Fruit fly (Drosophila melanogaster) whole organism, embryonic: ENCODE measurements around the gene CG17105.

Source experiments
- CG10431 ChIP-seq: fragments of 200-800 bp; sonication (Bioruptor generic); optimal IDR thresholded peaks from 3 replicates; lab custom pipeline; 2018; ENCODE audit warnings: missing biosample characterization, mild to moderate bottlenecking, missing genetic modification characterization
- CG11560 ChIP-seq: fragments of 200-800 bp; sonication (Bioruptor generic); IDR thresholded peaks from 3 replicates; pipeline ENCODE4 v1.3.6; 2022; ENCODE audit warnings: missing biosample characterization, missing genetic modification characterization
- CG12744 ChIP-seq: fragments of 200-800 bp; sonication (Bioruptor generic); optimal IDR thresholded peaks from 2 replicates; lab custom pipeline; 2016; ENCODE audit warnings: missing biosample characterization, missing genetic modification characterization
- CG13424 ChIP-seq: fragments of 200-800 bp; sonication (Bioruptor generic); optimal IDR thresholded peaks from 2 replicates; lab custom pipeline; 2019; ENCODE audit warnings: missing biosample characterization, mild to moderate bottlenecking, missing genetic modification characterization, moderate library complexity
- CG14710 ChIP-seq: fragments of 200-800 bp; sonication (Bioruptor generic); optimal IDR thresholded peaks from 3 replicates; lab custom pipeline; 2019; ENCODE audit warnings: missing biosample characterization, mild to moderate bottlenecking, missing genetic modification characterization, moderate library complexity
- CG14965 ChIP-seq: fragments of 200-800 bp; sonication (Bioruptor generic); optimal IDR thresholded peaks from 2 replicates; lab custom pipeline; 2016; ENCODE audit warnings: missing biosample characterization, missing genetic modification characterization, borderline replicate concordance
- CG15011 ChIP-seq: fragments of 200-800 bp; sonication (Bioruptor generic); optimal IDR thresholded peaks from 3 replicates; lab custom pipeline; 2018; ENCODE audit warnings: missing biosample characterization, mild to moderate bottlenecking, missing genetic modification characterization
- CG18011 ChIP-seq: fragments of 200-800 bp; sonication (Bioruptor generic); optimal IDR thresholded peaks from 2 replicates; lab custom pipeline; 2017; ENCODE audit warnings: missing biosample characterization, missing genetic modification characterization, mild to moderate bottlenecking, moderate library complexity, missing genotype
- CG1832 ChIP-seq: fragments of 200-800 bp; sonication (Bioruptor generic); optimal IDR thresholded peaks from 2 replicates; lab custom pipeline; 2017; ENCODE audit warnings: missing biosample characterization, mild to moderate bottlenecking, missing genetic modification characterization, inconsistent platforms
- CG18476 ChIP-seq: fragments of 200-800 bp; sonication (Bioruptor generic); optimal IDR thresholded peaks from 2 replicates; lab custom pipeline; 2016; ENCODE audit warnings: missing biosample characterization, mild to moderate bottlenecking, missing genetic modification characterization
- CG18619 ChIP-seq: fragments of 200-800 bp; sonication (Bioruptor generic); optimal IDR thresholded peaks from 3 replicates; lab custom pipeline; 2017; ENCODE audit warnings: missing biosample characterization, mild to moderate bottlenecking, missing genetic modification characterization
- CG31365 ChIP-seq: fragments of 200-800 bp; sonication (Bioruptor generic); optimal IDR thresholded peaks from 2 replicates; lab custom pipeline; 2018; ENCODE audit warnings: missing biosample characterization, mild to moderate bottlenecking, missing genetic modification characterization
- CG31441 ChIP-seq: fragments of 200-800 bp; sonication (Bioruptor generic); IDR thresholded peaks from 2 replicates; pipeline ENCODE4 v1.3.6; 2022; ENCODE audit warnings: missing biosample characterization, missing genetic modification characterization
- CG3163 ChIP-seq: fragments of 200-800 bp; sonication (Bioruptor generic); optimal IDR thresholded peaks from 3 replicates; lab custom pipeline; 2016; ENCODE audit warnings: missing biosample characterization, missing genetic modification characterization
- CG3281 ChIP-seq: fragments of 200-800 bp; sonication (Bioruptor generic); optimal IDR thresholded peaks from 3 replicates; lab custom pipeline; 2017; ENCODE audit warnings: missing biosample characterization, mild to moderate bottlenecking, missing genetic modification characterization
- CG33557 ChIP-seq: fragments of 200-800 bp; sonication (Bioruptor generic); optimal IDR thresholded peaks from 2 replicates; lab custom pipeline; 2019; ENCODE audit warnings: missing biosample characterization, mild to moderate bottlenecking, missing genetic modification characterization, moderate library complexity
- CG4730 ChIP-seq: fragments of 200-800 bp; sonication (Bioruptor generic); IDR thresholded peaks from 2 replicates; pipeline ENCODE4 v1.3.6; 2022; ENCODE audit warnings: missing biosample characterization, missing genetic modification characterization
- CG4820 ChIP-seq: fragments of 200-800 bp; sonication (Bioruptor generic); optimal IDR thresholded peaks from 3 replicates; lab custom pipeline; 2016; ENCODE audit warnings: missing biosample characterization, missing genetic modification characterization
- CG6791 ChIP-seq: fragments of 200-800 bp; sonication (Bioruptor generic); IDR thresholded peaks from 3 replicates; pipeline ENCODE4 v1.3.6; 2022; ENCODE audit warnings: missing biosample characterization, missing genetic modification characterization; ENCODE audit not compliant: partially characterized antibody
- CG6854 ChIP-seq: fragments of 200-800 bp; sonication (Bioruptor generic); optimal IDR thresholded peaks from 3 replicates; lab custom pipeline; 2017; ENCODE audit warnings: missing biosample characterization, mild to moderate bottlenecking, missing genetic modification characterization
- CG7839 ChIP-seq: fragments of 200-800 bp; sonication (Bioruptor generic); optimal IDR thresholded peaks from 3 replicates; lab custom pipeline; 2018; ENCODE audit warnings: missing biosample characterization, mild to moderate bottlenecking, missing genetic modification characterization, moderate library complexity
- CG8388 ChIP-seq: fragments of 200-800 bp; sonication (Bioruptor generic); optimal IDR thresholded peaks from 2 replicates; lab custom pipeline; 2019; ENCODE audit warnings: missing biosample characterization, mild to moderate bottlenecking, missing genetic modification characterization, moderate library complexity
- CG9215 ChIP-seq: fragments of 200-800 bp; sonication (Bioruptor generic); IDR thresholded peaks from 2 replicates; pipeline ENCODE4 v1.3.6; 2022; ENCODE audit warnings: missing biosample characterization, missing genetic modification characterization
- CG9797 ChIP-seq: fragments of 200-800 bp; sonication (Bioruptor generic); optimal IDR thresholded peaks from 3 replicates; lab custom pipeline; 2018; ENCODE audit warnings: missing biosample characterization, mild to moderate bottlenecking, missing genetic modification characterization
- CG9876 ChIP-seq: fragments of 200-800 bp; sonication (Bioruptor generic); optimal IDR thresholded peaks from 2 replicates; lab custom pipeline; 2016; ENCODE audit warnings: missing biosample characterization, missing genetic modification characterization
- CG9932 ChIP-seq: fragments of 200-800 bp; sonication (Bioruptor generic); IDR thresholded peaks from 2 replicates; pipeline ENCODE4 v1.3.6; 2022; ENCODE audit warnings: missing biosample characterization, missing genetic modification characterization
- Doc2 ChIP-seq: fragments of 200-800 bp; sonication (Bioruptor generic); IDR thresholded peaks from 2 replicates; pipeline ENCODE4 v1.3.6; 2022; ENCODE audit warnings: missing biosample characterization, missing genetic modification characterization
- Drgx ChIP-seq: fragments of 200-800 bp; sonication (Bioruptor generic); IDR thresholded peaks from 2 replicates; pipeline ENCODE4 v1.3.6; 2022; ENCODE audit warnings: missing biosample characterization, missing genetic modification characterization
- ERR ChIP-seq: fragments of 200-800 bp; sonication (Bioruptor generic); optimal IDR thresholded peaks from 2 replicates; lab custom pipeline; 2016; ENCODE audit warnings: missing biosample characterization, missing genetic modification characterization
- Elba2 ChIP-seq: fragments of 200-800 bp; sonication (Bioruptor generic); optimal IDR thresholded peaks from 3 replicates; lab custom pipeline; 2016; ENCODE audit warnings: missing biosample characterization, missing genetic modification characterization
- Ets65A ChIP-seq: fragments of 200-800 bp; sonication (Bioruptor generic); peaks from one replicate; lab custom pipeline; 2016; ENCODE audit warnings: missing biosample characterization, missing genetic modification characterization
- HmgZ ChIP-seq: fragments of 200-800 bp; sonication (Bioruptor generic); optimal IDR thresholded peaks from 2 replicates; lab custom pipeline; 2018; ENCODE audit warnings: missing biosample characterization, mild to moderate bottlenecking, missing genetic modification characterization
- Hmr ChIP-seq: fragments of 200-800 bp; sonication (Bioruptor generic); optimal IDR thresholded peaks from 3 replicates; lab custom pipeline; 2017; ENCODE audit warnings: mild to moderate bottlenecking, missing biosample characterization, missing genetic modification reagents, missing genetic modification characterization
- Sry-β ChIP-seq: fragments of 200-800 bp; sonication (Bioruptor generic); optimal IDR thresholded peaks from 2 replicates; lab custom pipeline; 2018; ENCODE audit warnings: missing biosample characterization, mild to moderate bottlenecking, missing genetic modification characterization, moderate library complexity
- YL-1 ChIP-seq: fragments of 200-800 bp; sonication (Bioruptor generic); optimal IDR thresholded peaks from 3 replicates; lab custom pipeline; 2017; ENCODE audit warnings: missing biosample characterization, mild to moderate bottlenecking, missing genetic modification characterization
- ab ChIP-seq: fragments of 200-800 bp; sonication (Bioruptor generic); optimal IDR thresholded peaks from 2 replicates; lab custom pipeline; 2016; ENCODE audit warnings: missing biosample characterization, missing genetic modification characterization
- ato ChIP-seq: fragments of 200-800 bp; sonication (Bioruptor generic); IDR thresholded peaks from 2 replicates; pipeline ENCODE4 v1.3.6; 2022; ENCODE audit warnings: missing biosample characterization, missing genetic modification characterization; ENCODE audit not compliant: partially characterized antibody
- chinmo ChIP-seq: fragments of 200-800 bp; sonication (Bioruptor generic); IDR thresholded peaks from 4 replicates; pipeline ENCODE4 v1.3.6; 2022; ENCODE audit warnings: missing biosample characterization, missing genetic modification characterization; ENCODE audit not compliant: partially characterized antibody
- esg ChIP-seq: fragments of 200-800 bp; sonication (Bioruptor generic); conservative IDR thresholded peaks from 2 replicates; pipeline ENCODE4 v1.3.6; 2022; ENCODE audit warnings: missing biosample characterization, missing genetic modification characterization
- fd64A ChIP-seq: fragments of 200-800 bp; sonication (Bioruptor generic); optimal IDR thresholded peaks from 3 replicates; lab custom pipeline; 2018; ENCODE audit warnings: missing biosample characterization, mild to moderate bottlenecking, missing genetic modification characterization
- gem ChIP-seq: fragments of 200-800 bp; sonication (Bioruptor generic); optimal IDR thresholded peaks from 2 replicates; lab custom pipeline; 2019; ENCODE audit warnings: missing biosample characterization, mild to moderate bottlenecking, missing genetic modification characterization, moderate library complexity
- h ChIP-seq: fragments of >200 bp; optimal IDR thresholded peaks from 2 replicates; lab custom pipeline; 2017
- hth ChIP-seq: fragments of >200 bp; optimal IDR thresholded peaks from 2 replicates; lab custom pipeline; 2017; ENCODE audit warnings: inconsistent platforms
- lilli ChIP-seq: fragments of 200-800 bp; sonication (Bioruptor generic); optimal IDR thresholded peaks from 3 replicates; lab custom pipeline; 2016; ENCODE audit warnings: missing biosample characterization, missing genetic modification characterization
- mld ChIP-seq: fragments of 200-800 bp; sonication (Bioruptor generic); IDR thresholded peaks from 3 replicates; pipeline ENCODE4 v1.3.6; 2022; ENCODE audit warnings: missing biosample characterization, missing genetic modification characterization; ENCODE audit not compliant: partially characterized antibody
- pan ChIP-seq, 4 experiments: fragments of >200 bp in 3 of 4; fragments of 200-800 bp in 1 of 4; sonication (Bioruptor generic) in 1 of 4; optimal IDR thresholded peaks in 3 of 4; IDR thresholded peaks in 1 of 4; 2 replicates each; pipeline versions ENCODE4 v1.3.6 to Lab custom; 2017 to 2022; ENCODE audit warnings: missing biosample characterization in 2 of 4, missing genetic modification characterization in 2 of 4, mixed read lengths in 1 of 4
- pzg ChIP-seq: fragments of 200-800 bp; sonication (Bioruptor generic); optimal IDR thresholded peaks from 3 replicates; lab custom pipeline; 2018; ENCODE audit warnings: missing biosample characterization, mild to moderate bottlenecking, missing genetic modification characterization, moderate library complexity
- salm ChIP-seq: fragments of 200-800 bp; sonication (Bioruptor generic); optimal IDR thresholded peaks from 2 replicates; lab custom pipeline; 2018; ENCODE audit warnings: missing biosample characterization, mild to moderate bottlenecking, missing genetic modification characterization
- sima ChIP-seq: fragments of 200-800 bp; sonication (Bioruptor generic); optimal IDR thresholded peaks from 2 replicates; lab custom pipeline; 2016; ENCODE audit warnings: missing biosample characterization, missing genetic modification characterization
- ssp ChIP-seq: fragments of 200-800 bp; sonication (Bioruptor generic); IDR thresholded peaks from 2 replicates; pipeline ENCODE4 v1.3.6; 2022; ENCODE audit warnings: missing biosample characterization, missing genetic modification characterization
- trh ChIP-seq: fragments of 200-800 bp; sonication (Bioruptor generic); optimal IDR thresholded peaks from 2 replicates; lab custom pipeline; 2016; ENCODE audit warnings: missing biosample characterization, missing genetic modification characterization

The CG17105 gene

dm6 chr2L:10728751-10729150, 47.9 kb downstream of the CG17105 start, which contains the start of gene CG6443 (continued):
- TF ChIP-seq chinmo (GFP tag; lab: Robert Waterston, UW): 0 out of 4 replicates have a peak, but pooled peaks have one; percentile 10
- no peak for TF ChIP-seq CG15011
- no peak for TF ChIP-seq CG18011 (GFP tag; lab: Kevin White, UChicago)
- no peak for TF ChIP-seq salm (tag; lab: Kevin White, UChicago)
- TF ChIP-seq esg: no peak
- TF ChIP-seq ssp (GFP tag; lab: Robert Waterston, UW): no peak
- TF ChIP-seq CG8388: no peak
- no peak for TF ChIP-seq trh (GFP tag; lab: Kevin White, UChicago)
- peak; percentile 3 for TF ChIP-seq YL-1 (GFP tag; lab: Kevin White, UChicago)
- TF ChIP-seq fd64A (GFP tag; lab: Kevin White, UChicago): no peak
- TF ChIP-seq CG14710 (tag; lab: Kevin White, UChicago): peak; percentile 19
- TF ChIP-seq CG10431: no peak
- no peak for TF ChIP-seq lilli
- TF ChIP-seq h: no peak
- no peak for TF ChIP-seq CG4730 (GFP tag; lab: Robert Waterston, UW)
- no peak for TF ChIP-seq gem
- TF ChIP-seq mld (GFP tag; lab: Robert Waterston, UW): no peak
- no peak for TF ChIP-seq CG33557
- TF ChIP-seq HmgZ (tag; lab: Kevin White, UChicago): peak; percentile 1
- TF ChIP-seq pzg: peak; percentile 73
- no peak for TF ChIP-seq CG14965 (GFP tag; lab: Kevin White, UChicago)
- no peak for TF ChIP-seq ERR
- TF ChIP-seq Elba2 (GFP tag; lab: Kevin White, UChicago): no peak
- TF ChIP-seq CG1832: no peak
- TF ChIP-seq ato (GFP tag; lab: Robert Waterston, UW): no peak
- TF ChIP-seq CG12744 (GFP tag; lab: Kevin White, UChicago): no peak
- no peak for TF ChIP-seq CG9876 (GFP tag; lab: Kevin White, UChicago)
- no peak for TF ChIP-seq Drgx (GFP tag; lab: Robert Waterston, UW)
- TF ChIP-seq CG4820: no peak
- TF ChIP-seq Ets65A (GFP tag; lab: Kevin White, UChicago): no peak
- no peak for TF ChIP-seq CG6854 (GFP tag; lab: Kevin White, UChicago)
- TF ChIP-seq CG11560 (tag; lab: Robert Waterston, UW): peak; percentile 97
- no peak for TF ChIP-seq Sry-β
- no peak for TF ChIP-seq CG3281 (GFP tag; lab: Kevin White, UChicago)
- no peak for TF ChIP-seq pan (optimal IDR thresholded peaks at IDR 0.05; lab: Kevin White, UChicago)
- no peak for TF ChIP-seq pan (GFP tag; optimal IDR thresholded peaks at IDR 0.05 in 1 of 2, IDR thresholded peaks at IDR 0.05 in 1 of 2)
- no peak for TF ChIP-seq ab (GFP tag; lab: Kevin White, UChicago)
- TF ChIP-seq CG6791 (GFP tag; lab: Robert Waterston, UW): peak; percentile 74
- TF ChIP-seq CG3163 (GFP tag; lab: Kevin White, UChicago): no peak
- no peak for TF ChIP-seq CG31365 (tag; lab: Kevin White, UChicago)
- TF ChIP-seq CG18476 (GFP tag; lab: Kevin White, UChicago): no peak
- no peak for TF ChIP-seq hth (lab: Kevin White, UChicago)
- no peak for TF ChIP-seq Hmr (GFP tag; lab: Kevin White, UChicago)
- TF ChIP-seq CG18619 (GFP tag; lab: Kevin White, UChicago): no peak
- no peak for TF ChIP-seq CG9797 (GFP tag; lab: Kevin White, UChicago)
- no peak for TF ChIP-seq CG9215 (GFP tag; lab: Robert Waterston, UW)
- TF ChIP-seq CG13424 (tag; lab: Kevin White, UChicago): no peak
- TF ChIP-seq CG31441 (GFP tag; lab: Robert Waterston, UW): no peak
- TF ChIP-seq Doc2 (GFP tag; lab: Robert Waterston, UW): no peak
- no peak for TF ChIP-seq sima (GFP tag; lab: Kevin White, UChicago)
- no peak for TF ChIP-seq CG7839
- no peak for TF ChIP-seq CG9932 (GFP tag; lab: Robert Waterston, UW)
